ENCODE assay signal across 1 fruit fly cellular context in genomic region chr3R:30208766-30209484, dm6.
TF ChIP-seq lines count a peak whose summit lies in the region.

Gene RpS7 (minus strand): TSS chr3R:30209020.

TF ChIP-seq in whole organism, embryonic, 481 proteins besides CTCF, POLR2A, EP300 and RAD21 (continued from another document and continues in another):
- TF ChIP-seq CG17612 (GFP tag; IDR thresholded peaks at IDR 0.05; lab: Robert Waterston, UW), result no peak
- no peak; the same call in 1 of the 3 replicates for TF ChIP-seq sr (GFP tag; IDR thresholded peaks at IDR 0.05; lab: Robert Waterston, UW)
- peak; percentile 43; the same call in 1 of the 2 replicates for TF ChIP-seq CG4360 (GFP tag; IDR thresholded peaks at IDR 0.05; lab: Robert Waterston, UW)
- TF ChIP-seq dmrt99B (tag; optimal IDR thresholded peaks at IDR 0.05; lab: Kevin White, UChicago), result peak; percentile 74
- peak; percentile 45 for TF ChIP-seq gem (tag; optimal IDR thresholded peaks at IDR 0.05; lab: Kevin White, UChicago)
- peak; percentile 76 for TF ChIP-seq CG14014 (GFP tag; IDR thresholded peaks at IDR 0.05; lab: Robert Waterston, UW)
- TF ChIP-seq CG4328 (GFP tag; optimal IDR thresholded peaks at IDR 0.05; lab: Kevin White, UChicago), result peak; percentile 76
- TF ChIP-seq hkb (optimal IDR thresholded peaks at IDR 0.05; lab: Kevin White, UChicago), result peak; percentile 36
- peak; percentile 81 for TF ChIP-seq hkb (GFP tag; IDR thresholded peaks at IDR 0.05; lab: Robert Waterston, UW)
- no peak for TF ChIP-seq lov (optimal IDR thresholded peaks at IDR 0.05; lab: Kevin White, UChicago)
- TF ChIP-seq lov (GFP tag; IDR thresholded peaks at IDR 0.05; lab: Robert Waterston, UW), result peak; percentile 89
- TF ChIP-seq CG18619 (GFP tag; optimal IDR thresholded peaks at IDR 0.05; lab: Kevin White, UChicago), result peak; percentile 70
- TF ChIP-seq emc (GFP tag; optimal IDR thresholded peaks at IDR 0.05; lab: Kevin White, UChicago), result peak; percentile 18
- TF ChIP-seq run (tag; optimal IDR thresholded peaks at IDR 0.05; lab: Kevin White, UChicago), result peak; percentile 67
- peak; percentile 70 for TF ChIP-seq CG12659 (GFP tag; optimal IDR thresholded peaks at IDR 0.05; lab: Kevin White, UChicago)
- peak; percentile 82 for TF ChIP-seq CG14710 (tag; optimal IDR thresholded peaks at IDR 0.05; lab: Kevin White, UChicago)
- no peak for TF ChIP-seq CG12744 (GFP tag; optimal IDR thresholded peaks at IDR 0.05; lab: Kevin White, UChicago)
- no peak for TF ChIP-seq Doc2 (GFP tag; IDR thresholded peaks at IDR 0.05; lab: Robert Waterston, UW)
- TF ChIP-seq CG34376 (GFP tag; optimal IDR thresholded peaks at IDR 0.05; lab: Kevin White, UChicago), result peak; percentile 92
- peak; percentile 80 for TF ChIP-seq CG11085 (GFP tag; IDR thresholded peaks at IDR 0.05; lab: Robert Waterston, UW)
- peak; percentile 37 for TF ChIP-seq slp2 (GFP tag; optimal IDR thresholded peaks at IDR 0.05; lab: Kevin White, UChicago)
- peak; percentile 85 for TF ChIP-seq chm (GFP tag; IDR thresholded peaks at IDR 0.05; lab: Robert Waterston, UW)
- TF ChIP-seq CG4424 (GFP tag; optimal IDR thresholded peaks at IDR 0.05; lab: Kevin White, UChicago), result peak; percentile 78
- peak; percentile 69 for TF ChIP-seq Hand (GFP tag; optimal IDR thresholded peaks at IDR 0.05; lab: Kevin White, UChicago)
- peak; percentile 74 for TF ChIP-seq Vsx1 (GFP tag; optimal IDR thresholded peaks at IDR 0.05; lab: Kevin White, UChicago)
- no peak for TF ChIP-seq klu (GFP tag; IDR thresholded peaks at IDR 0.05; lab: Robert Waterston, UW)
- TF ChIP-seq vvl (GFP tag; IDR thresholded peaks at IDR 0.05; lab: Robert Waterston, UW), result peak; percentile 80
- TF ChIP-seq CG6254 (GFP tag; optimal IDR thresholded peaks at IDR 0.05; lab: Kevin White, UChicago), result peak; percentile 42
- peak; percentile 44; the same call in 1 of the 2 replicates for TF ChIP-seq E2f2 (GFP tag; IDR thresholded peaks at IDR 0.05; lab: Robert Waterston, UW)
- TF ChIP-seq jigr1 (GFP tag; IDR thresholded peaks at IDR 0.05; lab: Robert Waterston, UW), result no peak
- peak; percentile 26 to 27 for TF ChIP-seq dpn (GFP tag; optimal IDR thresholded peaks at IDR 0.05; lab: Kevin White, UChicago)
- no peak for TF ChIP-seq CG14965 (GFP tag; optimal IDR thresholded peaks at IDR 0.05; lab: Kevin White, UChicago; ENCODE audit: borderline replicate concordance)
- no peak for TF ChIP-seq CG4820 (GFP tag; optimal IDR thresholded peaks at IDR 0.05; lab: Kevin White, UChicago)
- peak; percentile 92 for TF ChIP-seq CG2116 (GFP tag; optimal IDR thresholded peaks at IDR 0.05; lab: Kevin White, UChicago)
- TF ChIP-seq CG10431 (GFP tag; optimal IDR thresholded peaks at IDR 0.05; lab: Kevin White, UChicago), result peak; percentile 77
- TF ChIP-seq CG4617 (GFP tag; optimal IDR thresholded peaks at IDR 0.05; lab: Kevin White, UChicago; ENCODE audit: borderline replicate concordance), result peak; percentile 2
- peak; percentile 28 for TF ChIP-seq CG18764 (GFP tag; optimal IDR thresholded peaks at IDR 0.05; lab: Kevin White, UChicago)
- peak; percentile 23 for TF ChIP-seq slou (GFP tag; optimal IDR thresholded peaks at IDR 0.05; lab: Kevin White, UChicago)
- peak; percentile 76 for TF ChIP-seq stc (GFP tag; IDR thresholded peaks at IDR 0.05; lab: Robert Waterston, UW)
- peak; percentile 84 for TF ChIP-seq kah (GFP tag; optimal IDR thresholded peaks at IDR 0.05; lab: Kevin White, UChicago)
- peak; percentile 5 to 72 for TF ChIP-seq Pdp1 (GFP tag; optimal IDR thresholded peaks at IDR 0.05; lab: Kevin White, UChicago)
- TF ChIP-seq CG13894 (tag; optimal IDR thresholded peaks at IDR 0.05; lab: Kevin White, UChicago), result peak; percentile 72
- peak; percentile 37 for TF ChIP-seq Usf (GFP tag; optimal IDR thresholded peaks at IDR 0.05; lab: Kevin White, UChicago)
- peak; percentile 99 for TF ChIP-seq vnd (GFP tag; IDR thresholded peaks at IDR 0.05; lab: Robert Waterston, UW; ENCODE audit: partially characterized antibody)
- peak; percentile 83 for TF ChIP-seq CG17385 (GFP tag; optimal IDR thresholded peaks at IDR 0.05; lab: Kevin White, UChicago)
- peak; percentile 62 for TF ChIP-seq E2f1 (GFP tag; IDR thresholded peaks at IDR 0.05; lab: Robert Waterston, UW)
- peak; percentile 27 for TF ChIP-seq Fer2 (tag; optimal IDR thresholded peaks at IDR 0.05; lab: Kevin White, UChicago)
- 0 out of 2 replicates have a peak, but pooled peaks have one; percentile 15 for TF ChIP-seq sisA (GFP tag; IDR thresholded peaks at IDR 0.05; lab: Robert Waterston, UW)
- TF ChIP-seq CG7786 (GFP tag; optimal IDR thresholded peaks at IDR 0.05; lab: Kevin White, UChicago), result no peak
- TF ChIP-seq crp (GFP tag; optimal IDR thresholded peaks at IDR 0.05; lab: Kevin White, UChicago), result peak in 1 of 2 experiments; percentile 35
- TF ChIP-seq lola (GFP tag; optimal IDR thresholded peaks at IDR 0.05; lab: Kevin White, UChicago), result peak in 1 of 3 experiments; percentile 30
- TF ChIP-seq fd64A (GFP tag; optimal IDR thresholded peaks at IDR 0.05; lab: Kevin White, UChicago), result peak; percentile 79
- TF ChIP-seq CG34224 (GFP tag; IDR thresholded peaks at IDR 0.05; lab: Robert Waterston, UW; ENCODE audit: partially characterized antibody), result peak; percentile 97
- TF ChIP-seq fu2 (GFP tag; optimal IDR thresholded peaks at IDR 0.05; lab: Kevin White, UChicago), result peak; percentile 1
- peak; percentile 67 for TF ChIP-seq CG17359 (tag; optimal IDR thresholded peaks at IDR 0.05; lab: Kevin White, UChicago)
- TF ChIP-seq Dbx (GFP tag; IDR thresholded peaks at IDR 0.05; lab: Robert Waterston, UW), result peak; percentile 82
- TF ChIP-seq sd (tag; optimal IDR thresholded peaks at IDR 0.05; lab: Kevin White, UChicago), result no peak
- peak; percentile 54 for TF ChIP-seq CG2120 (GFP tag; optimal IDR thresholded peaks at IDR 0.05; lab: Kevin White, UChicago)
- peak; percentile 96 for TF ChIP-seq HLHmδ (GFP tag; optimal IDR thresholded peaks at IDR 0.05; lab: Kevin White, UChicago)
- peak; percentile 76 for TF ChIP-seq CG6854 (GFP tag; optimal IDR thresholded peaks at IDR 0.05; lab: Kevin White, UChicago)
- peak; percentile 32 for TF ChIP-seq oc (tag; optimal IDR thresholded peaks at IDR 0.05; lab: Kevin White, UChicago)
- TF ChIP-seq fru (optimal IDR thresholded peaks at IDR 0.05; lab: Kevin White, UChicago), result no peak
- TF ChIP-seq Oli (tag; optimal IDR thresholded peaks at IDR 0.05; lab: Kevin White, UChicago), result peak; percentile 46
- peak; percentile 20 for TF ChIP-seq Sox102F (GFP tag; optimal IDR thresholded peaks at IDR 0.05; lab: Kevin White, UChicago)
- TF ChIP-seq CG33213 (GFP tag; optimal IDR thresholded peaks at IDR 0.05; lab: Kevin White, UChicago), result peak; percentile 64
- peak; percentile 39 for TF ChIP-seq CG6654 (GFP tag; optimal IDR thresholded peaks at IDR 0.05; lab: Kevin White, UChicago)
- peak; percentile 74 for TF ChIP-seq gcm (GFP tag; optimal IDR thresholded peaks at IDR 0.05; lab: Kevin White, UChicago)
- peak; percentile 18 for TF ChIP-seq CG8944 (GFP tag; optimal IDR thresholded peaks at IDR 0.05; lab: Kevin White, UChicago)
- TF ChIP-seq Hr78 (GFP tag; optimal IDR thresholded peaks at IDR 0.05; lab: Kevin White, UChicago), result peak in 1 of 2 experiments; percentile 12
- no peak for TF ChIP-seq Antp (GFP tag; optimal IDR thresholded peaks at IDR 0.05; lab: Kevin White, UChicago)
- peak; percentile 87 for TF ChIP-seq HHEX (GFP tag; optimal IDR thresholded peaks at IDR 0.05; lab: Kevin White, UChicago)
- TF ChIP-seq Awh (GFP tag; IDR thresholded peaks at IDR 0.05; lab: Robert Waterston, UW), result peak; percentile 83
- peak; percentile 88 for TF ChIP-seq CG10543 (GFP tag; optimal IDR thresholded peaks at IDR 0.05; lab: Kevin White, UChicago)
- TF ChIP-seq Dfd (GFP tag; optimal IDR thresholded peaks at IDR 0.05; lab: Kevin White, UChicago), result no peak
- TF ChIP-seq Hsf (GFP tag; optimal IDR thresholded peaks at IDR 0.05; lab: Kevin White, UChicago), result peak; percentile 60
- peak; percentile 2 for TF ChIP-seq CG12942 (GFP tag; optimal IDR thresholded peaks at IDR 0.05; lab: Kevin White, UChicago)
- peak; percentile 42 for TF ChIP-seq ash1 (GFP tag; optimal IDR thresholded peaks at IDR 0.05; lab: Kevin White, UChicago)
- TF ChIP-seq CG31224 (GFP tag; IDR thresholded peaks at IDR 0.05; lab: Robert Waterston, UW), result peak; percentile 73
- peak; percentile 30 for TF ChIP-seq CG30431 (GFP tag; optimal IDR thresholded peaks at IDR 0.05; lab: Kevin White, UChicago)
- TF ChIP-seq cato (GFP tag; optimal IDR thresholded peaks at IDR 0.05; lab: Kevin White, UChicago; ENCODE audit: borderline replicate concordance), result peak; percentile 20
- peak; percentile 51 for TF ChIP-seq Lhr (GFP tag; optimal IDR thresholded peaks at IDR 0.05; lab: Kevin White, UChicago)
- TF ChIP-seq NFAT (GFP tag; IDR thresholded peaks at IDR 0.05; lab: Robert Waterston, UW), result peak; percentile 79; the same call in 1 of the 2 replicates
- peak; percentile 96 for TF ChIP-seq HLH4C (GFP tag; IDR thresholded peaks at IDR 0.05; lab: Robert Waterston, UW; ENCODE audit: partially characterized antibody)
- peak; percentile 96 for TF ChIP-seq her (GFP tag; optimal IDR thresholded peaks at IDR 0.05; lab: Kevin White, UChicago)
- peak; percentile 73 for TF ChIP-seq CG15514 (GFP tag; optimal IDR thresholded peaks at IDR 0.05; lab: Kevin White, UChicago)
- peak; percentile 62; the same call in 2 of the 3 replicates for TF ChIP-seq croc (GFP tag; conservative IDR thresholded peaks at IDR 0.05; lab: Robert Waterston, UW)
- no peak for TF ChIP-seq pan (optimal IDR thresholded peaks at IDR 0.05; lab: Kevin White, UChicago)
- TF ChIP-seq pan (GFP tag; optimal IDR thresholded peaks at IDR 0.05 in 1 of 2, IDR thresholded peaks at IDR 0.05 in 1 of 2), result peak in 1 of 2 experiments; percentile 80
- peak; percentile 35 for TF ChIP-seq Deaf1 (tag; optimal IDR thresholded peaks at IDR 0.05; lab: Kevin White, UChicago)
- TF ChIP-seq aop (GFP tag; IDR thresholded peaks at IDR 0.05; lab: Robert Waterston, UW), result no peak
- peak; percentile 75; the same call in 1 of the 3 replicates for TF ChIP-seq CG2199 (GFP tag; IDR thresholded peaks at IDR 0.05; lab: Robert Waterston, UW)
- peak; percentile 53; the same call in 1 of the 3 replicates for TF ChIP-seq C15 (GFP tag; IDR thresholded peaks at IDR 0.05; lab: Robert Waterston, UW)
- TF ChIP-seq CG2129 (GFP tag; IDR thresholded peaks at IDR 0.05; lab: Robert Waterston, UW; ENCODE audit: partially characterized antibody), result peak; percentile 96
- peak; percentile 60 for TF ChIP-seq CG8359 (GFP tag; optimal IDR thresholded peaks at IDR 0.05; lab: Kevin White, UChicago; ENCODE audit: borderline replicate concordance)
- TF ChIP-seq sqz (GFP tag; optimal IDR thresholded peaks at IDR 0.05; lab: Kevin White, UChicago), result peak; percentile 71
- no peak for TF ChIP-seq psq (GFP tag; optimal IDR thresholded peaks at IDR 0.05; lab: Kevin White, UChicago)
- peak; percentile 90 for TF ChIP-seq MTF-1 (GFP tag; optimal IDR thresholded peaks at IDR 0.05; lab: Kevin White, UChicago; ENCODE audit: borderline replicate concordance)
- TF ChIP-seq CG5953 (GFP tag; IDR thresholded peaks at IDR 0.05; lab: Robert Waterston, UW), result peak; percentile 75
- peak; percentile 96 for TF ChIP-seq BEAF-32 (GFP tag; optimal IDR thresholded peaks at IDR 0.05; lab: Kevin White, UChicago)
- peak; percentile 83 for TF ChIP-seq CG3281 (GFP tag; optimal IDR thresholded peaks at IDR 0.05; lab: Kevin White, UChicago)
- peak; percentile 62 for TF ChIP-seq tap (tag; optimal IDR thresholded peaks at IDR 0.05; lab: Kevin White, UChicago)
- TF ChIP-seq Kr (GFP tag; optimal IDR thresholded peaks at IDR 0.05; lab: Kevin White, UChicago), result peak; percentile 55
- TF ChIP-seq ttk (GFP tag; IDR thresholded peaks at IDR 0.05; lab: Robert Waterston, UW), result peak; percentile 58; the same call in 1 of the 2 replicates
- peak; percentile 83 for TF ChIP-seq CG32532 (GFP tag; IDR thresholded peaks at IDR 0.05; lab: Robert Waterston, UW)
- peak; percentile 29; the same call in 1 of the 2 replicates for TF ChIP-seq Xrp1 (GFP tag; IDR thresholded peaks at IDR 0.05; lab: Robert Waterston, UW)
- peak; percentile 71 for TF ChIP-seq pfk (GFP tag; optimal IDR thresholded peaks at IDR 0.05; lab: Kevin White, UChicago)
- TF ChIP-seq Nf-YB (GFP tag; optimal IDR thresholded peaks at IDR 0.05; lab: Kevin White, UChicago), result peak; percentile 49
- TF ChIP-seq CG2678 (tag; optimal IDR thresholded peaks at IDR 0.05; lab: Kevin White, UChicago), result peak; percentile 60
- peak; percentile 88 for TF ChIP-seq wek (GFP tag; optimal IDR thresholded peaks at IDR 0.05; lab: Kevin White, UChicago)
- peak; percentile 7 for TF ChIP-seq Atf-2 (GFP tag; optimal IDR thresholded peaks at IDR 0.05; lab: Kevin White, UChicago)
- TF ChIP-seq Dip2 (GFP tag; IDR thresholded peaks at IDR 0.05; lab: Robert Waterston, UW), result no peak
- TF ChIP-seq CoRest (tag; optimal IDR thresholded peaks at IDR 0.05; lab: Kevin White, UChicago), result peak; percentile 63
- TF ChIP-seq CG1529 (GFP tag; optimal IDR thresholded peaks at IDR 0.05; lab: Kevin White, UChicago), result peak; percentile 58
- TF ChIP-seq Max (GFP tag; optimal IDR thresholded peaks at IDR 0.05; lab: Kevin White, UChicago), result peak; percentile 25
- no peak for TF ChIP-seq ro (GFP tag; IDR thresholded peaks at IDR 0.05; lab: Robert Waterston, UW)
- peak; percentile 56 for TF ChIP-seq CG9817 (tag; optimal IDR thresholded peaks at IDR 0.05; lab: Kevin White, UChicago)
- TF ChIP-seq CG17829 (tag; optimal IDR thresholded peaks at IDR 0.05; lab: Kevin White, UChicago), result peak; percentile 78
- TF ChIP-seq Med (GFP tag; lab: Kevin White, UChicago), result peak; percentile 96
- TF ChIP-seq sug (tag; optimal IDR thresholded peaks at IDR 0.05; lab: Kevin White, UChicago), result peak; percentile 65
- TF ChIP-seq luna (GFP tag; optimal IDR thresholded peaks at IDR 0.05; lab: Kevin White, UChicago), result peak; percentile 34
- TF ChIP-seq ERR (GFP tag; optimal IDR thresholded peaks at IDR 0.05; lab: Kevin White, UChicago), result no peak
- TF ChIP-seq Ravus (GFP tag; IDR thresholded peaks at IDR 0.05; lab: Robert Waterston, UW), result no peak
- TF ChIP-seq tio (GFP tag; optimal IDR thresholded peaks at IDR 0.05; lab: Kevin White, UChicago), result peak; percentile 58
- peak; percentile 92 for TF ChIP-seq ato (GFP tag; IDR thresholded peaks at IDR 0.05; lab: Robert Waterston, UW; ENCODE audit: partially characterized antibody)
- peak; percentile 56 for TF ChIP-seq Ptx1 (GFP tag; IDR thresholded peaks at IDR 0.05; lab: Robert Waterston, UW)
- TF ChIP-seq CG6175 (GFP tag; IDR thresholded peaks at IDR 0.05; lab: Robert Waterston, UW), result peak; percentile 67; the same call in 1 of the 3 replicates
- TF ChIP-seq phol (tag; optimal IDR thresholded peaks at IDR 0.05; lab: Kevin White, UChicago), result peak; percentile 62
- peak; percentile 84 for TF ChIP-seq Fer1 (GFP tag; optimal IDR thresholded peaks at IDR 0.05; lab: Kevin White, UChicago)
- peak; percentile 57 for TF ChIP-seq CG14441 (GFP tag; IDR thresholded peaks at IDR 0.05; lab: Robert Waterston, UW)
